Worm (Caenorhabditis elegans): ENCODE results near the gene egl-10.

Gene egl-10

DNA sequence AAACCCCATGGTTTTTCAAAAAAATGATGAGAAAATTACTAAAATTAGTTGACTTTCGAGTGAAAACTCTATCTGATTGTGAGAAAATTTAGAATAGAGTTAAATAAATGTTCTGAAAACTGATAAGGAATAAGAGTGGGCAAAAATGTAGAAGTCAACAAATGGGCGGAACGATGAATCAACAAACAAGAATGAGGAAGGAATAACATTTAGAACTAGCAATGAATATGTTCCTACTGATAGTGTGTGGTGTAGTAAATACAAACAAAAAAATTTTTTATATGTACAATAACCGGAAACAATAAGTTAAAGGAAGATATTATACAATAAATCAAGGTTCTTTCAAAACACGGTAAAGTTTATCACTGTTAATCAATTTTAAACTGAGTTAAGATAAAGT, 19.1 kb downstream of the egl-10 start, which contains the start of gene pals-39:
Gene pals-39, minus strand, starts transcription at position 101 of the 400 bp plus-strand sequence.
- no peak for TF ChIP-seq ceh-18 (tag; optimal IDR thresholded peaks at IDR 0.05)
- TF ChIP-seq mec-3 (tag; optimal IDR thresholded peaks at IDR 0.05; ENCODE audit: borderline replicate concordance) = no peak
- TF ChIP-seq tbx-7 (tag; optimal IDR thresholded peaks at IDR 0.05) = no peak
- TF ChIP-seq T23F11.4 (GFP tag; optimal IDR thresholded peaks at IDR 0.05) = no peak
- TF ChIP-seq hlh-15 (tag; optimal IDR thresholded peaks at IDR 0.05) = no peak
- TF ChIP-seq ref-2 (tag; optimal IDR thresholded peaks at IDR 0.05) = no peak
- TF ChIP-seq ama-1 (optimal IDR thresholded peaks at IDR 0.05) = no peak
- no peak for TF ChIP-seq che-1 (tag; optimal IDR thresholded peaks at IDR 0.05)
- no peak for TF ChIP-seq lin-11 (tag; optimal IDR thresholded peaks at IDR 0.05)
- TF ChIP-seq ceh-48 (tag; optimal IDR thresholded peaks at IDR 0.05) = no peak

DNA sequence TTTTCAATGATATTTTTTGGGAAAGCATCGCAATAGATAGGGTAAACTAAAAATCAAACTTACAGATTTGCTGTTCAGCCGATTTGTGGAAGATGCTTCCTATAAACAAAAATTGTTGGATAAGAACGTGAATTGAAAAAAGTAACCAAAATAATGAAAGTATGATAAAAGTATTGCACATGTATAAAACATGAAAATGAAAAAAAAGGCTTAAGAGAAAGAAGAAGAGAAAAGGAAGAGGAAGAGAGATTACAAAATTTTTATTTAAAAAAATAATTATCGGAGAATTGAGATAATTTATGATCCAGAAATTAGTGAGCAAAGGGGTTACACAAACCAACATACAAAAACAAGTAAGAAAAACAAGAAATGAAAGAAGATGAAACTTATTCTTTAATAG, 21.4 kb downstream of the egl-10 start, which contains the start of gene pals-37:
Gene pals-37, minus strand, starts transcription at position 101 of the 400 bp plus-strand sequence.
- TF ChIP-seq ceh-48 (tag; optimal IDR thresholded peaks at IDR 0.05) (no peak), npax-4 (tag; optimal IDR thresholded peaks at IDR 0.05) (no peak), dmd-4 (tag; optimal IDR thresholded peaks at IDR 0.05; ENCODE audit: borderline replicate concordance) (no peak), pha-4 (tag; optimal IDR thresholded peaks at IDR 0.05) (no peak), dve-1 (tag; optimal IDR thresholded peaks at IDR 0.05) (no peak), lin-11 (tag; optimal IDR thresholded peaks at IDR 0.05) (no peak), ahr-1 (tag; optimal IDR thresholded peaks at IDR 0.05) (no peak), ztf-16 (tag; optimal IDR thresholded peaks at IDR 0.05) (no peak), ceh-30 (tag; optimal IDR thresholded peaks at IDR 0.05) (no peak), nfya-1 (tag; optimal IDR thresholded peaks at IDR 0.05) (no peak), ceh-14 (tag; optimal IDR thresholded peaks at IDR 0.05) (no peak), hlh-15 (tag; optimal IDR thresholded peaks at IDR 0.05) (no peak), gmeb-2 (tag; optimal IDR thresholded peaks at IDR 0.05) (no peak), sox-2 (GFP tag; IDR thresholded peaks at IDR 0.05) (no peak), fkh-10 (GFP tag; optimal IDR thresholded peaks at IDR 0.05) (no peak), ttx-3 (tag; optimal IDR thresholded peaks at IDR 0.05) (no peak), hlh-13 (GFP tag; optimal IDR thresholded peaks at IDR 0.05) (no peak), unc-42 (tag; optimal IDR thresholded peaks at IDR 0.05) (no peak), T23F11.4 (GFP tag; optimal IDR thresholded peaks at IDR 0.05) (no peak), ceh-2 (tag; optimal IDR thresholded peaks at IDR 0.05) (no peak)

DNA sequence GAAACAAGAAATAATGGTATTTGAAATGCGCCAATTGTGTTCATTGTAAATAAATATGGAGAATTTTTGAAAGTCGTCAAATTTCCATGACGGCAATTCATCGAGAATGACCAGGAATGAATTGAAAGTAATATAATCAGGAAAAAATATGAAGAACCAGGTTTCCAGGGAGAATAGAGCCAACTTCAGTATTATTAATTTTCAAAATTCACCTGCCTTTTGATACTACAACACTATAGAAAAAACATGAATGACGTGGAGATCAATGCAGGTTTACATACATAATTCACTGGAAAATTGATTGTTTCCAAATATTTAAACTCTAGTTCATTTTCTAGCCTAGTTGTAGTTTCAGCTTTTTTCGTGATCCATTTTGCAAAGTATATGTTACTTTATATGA, 29.1 kb downstream of the egl-10 start, which contains the start of gene srh-25:
Gene srh-25, minus strand, starts transcription at position 101 of the 400 bp plus-strand sequence.
- TF ChIP-seq hlh-6 (tag; optimal IDR thresholded peaks at IDR 0.05) = no peak
- no peak for TF ChIP-seq ceh-22 (tag; optimal IDR thresholded peaks at IDR 0.05)
- TF ChIP-seq fax-1 (tag; optimal IDR thresholded peaks at IDR 0.05) = no peak
- no peak for TF ChIP-seq C38D4.7 (GFP tag; optimal IDR thresholded peaks at IDR 0.05)
- no peak for TF ChIP-seq dmd-4 (tag; optimal IDR thresholded peaks at IDR 0.05; ENCODE audit: borderline replicate concordance)
- no peak for TF ChIP-seq F13H6.1 (tag; optimal IDR thresholded peaks at IDR 0.05)
- no peak for TF ChIP-seq lim-6 (tag; optimal IDR thresholded peaks at IDR 0.05)
- no peak for TF ChIP-seq pros-1 (tag; optimal IDR thresholded peaks at IDR 0.05)
- TF ChIP-seq ztf-16 (tag; optimal IDR thresholded peaks at IDR 0.05) = no peak
- no peak for TF ChIP-seq ceh-31 (tag; optimal IDR thresholded peaks at IDR 0.05)
- no peak for TF ChIP-seq pat-9 (tag; optimal IDR thresholded peaks at IDR 0.05)
- TF ChIP-seq ttx-3 (tag; optimal IDR thresholded peaks at IDR 0.05) = no peak
- TF ChIP-seq mec-3 (tag; optimal IDR thresholded peaks at IDR 0.05; ENCODE audit: borderline replicate concordance) = no peak
- no peak for TF ChIP-seq unc-86 (tag; optimal IDR thresholded peaks at IDR 0.05)
- no peak for TF ChIP-seq K09A11.1 (tag; optimal IDR thresholded peaks at IDR 0.05; ENCODE audit: insufficient read depth)
- TF ChIP-seq nhr-232 (tag; optimal IDR thresholded peaks at IDR 0.05) = no peak
- no peak for TF ChIP-seq dve-1 (tag; optimal IDR thresholded peaks at IDR 0.05)

DNA sequence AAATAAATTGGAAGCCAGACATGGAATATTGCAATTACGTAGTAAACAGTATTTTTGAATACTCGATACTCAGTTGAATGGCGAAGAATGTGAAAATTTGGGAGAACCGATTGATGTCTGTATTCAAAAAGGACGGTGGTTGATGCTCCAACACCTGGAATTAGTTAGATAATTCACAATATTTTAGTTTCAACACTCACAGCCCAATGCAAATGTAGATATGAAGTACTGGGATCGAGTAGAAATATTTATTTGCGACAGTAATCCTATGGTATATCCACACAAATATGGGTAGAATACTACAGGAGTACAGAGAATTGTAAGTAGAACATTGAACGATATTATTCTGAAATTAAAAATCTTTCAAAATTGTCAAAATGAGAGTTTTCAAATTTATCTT, 29.7 kb downstream of the egl-10 start:
- TF ChIP-seq lim-6 (tag; optimal IDR thresholded peaks at IDR 0.05) (no peak), ceh-24 (tag; optimal IDR thresholded peaks at IDR 0.05) (no peak), K09A11.1 (tag; optimal IDR thresholded peaks at IDR 0.05; ENCODE audit: insufficient read depth) (no peak), ceh-30 (tag; optimal IDR thresholded peaks at IDR 0.05) (no peak), hlh-15 (tag; optimal IDR thresholded peaks at IDR 0.05) (no peak), madf-2 (tag; optimal IDR thresholded peaks at IDR 0.05) (no peak), ztf-16 (tag; optimal IDR thresholded peaks at IDR 0.05) (no peak), unc-3 (GFP tag; conservative IDR thresholded peaks at IDR 0.05) (no peak), unc-3 (tag; optimal IDR thresholded peaks at IDR 0.05) (no peak), sox-4 (tag; optimal IDR thresholded peaks at IDR 0.05) (no peak), K02D7.2 (tag; optimal IDR thresholded peaks at IDR 0.05) (no peak), ahr-1 (tag; optimal IDR thresholded peaks at IDR 0.05) (no peak), npax-4 (tag; optimal IDR thresholded peaks at IDR 0.05) (no peak), ref-2 (tag; optimal IDR thresholded peaks at IDR 0.05) (no peak)
